Fruit fly (Drosophila melanogaster): ENCODE data around the gene Ms.

Ms gene

dm6 chr3R:24362838-24363237 lies 21.5 kb downstream of the Ms start, which contains the start of gene CG33340:
Gene CG33340 (plus strand): TSS chr3R:24363138.
- TF ChIP-seq topi (GFP tag; optimal IDR thresholded peaks at IDR 0.05) (no peak), Blimp-1 (GFP tag; optimal IDR thresholded peaks at IDR 0.05) (no peak), achi (GFP tag; optimal IDR thresholded peaks at IDR 0.05) (no peak), fkh (GFP tag; optimal IDR thresholded peaks at IDR 0.05) (no peak), CG3032 (tag; optimal IDR thresholded peaks at IDR 0.05) (no peak), Sox14 (GFP tag; optimal IDR thresholded peaks at IDR 0.05) (no peak), CG11902 (GFP tag; optimal IDR thresholded peaks at IDR 0.05) (no peak), CG32006 (GFP tag; optimal IDR thresholded peaks at IDR 0.05) (no peak), Sox15 (GFP tag; optimal IDR thresholded peaks at IDR 0.05) (no peak), CG8632 (GFP tag; optimal IDR thresholded peaks at IDR 0.05) (no peak), Eip93F (GFP tag; optimal IDR thresholded peaks at IDR 0.05) (no peak), Eip78C (GFP tag) (no peak), fd85E (GFP tag; optimal IDR thresholded peaks at IDR 0.05) (no peak), CG9139 (GFP tag; optimal IDR thresholded peaks at IDR 0.05) (no peak), spab (GFP tag; optimal IDR thresholded peaks at IDR 0.05) (no peak)

dm6 chr3R:24364880-24365604 lies 23.7 kb downstream of the Ms start, which contains the start of the genes CG17784 and CG13613:
Gene CG17784 (minus strand): TSS chr3R:24364980.
Gene CG13613 (plus strand): TSS chr3R:24365554.
- TF ChIP-seq achi (GFP tag; optimal IDR thresholded peaks at IDR 0.05) (no peak), CG16779 (tag; optimal IDR thresholded peaks at IDR 0.05) (no peak), dsx (GFP tag; optimal IDR thresholded peaks at IDR 0.05; ENCODE audit: poor library complexity, severe bottlenecking) (no peak), Ets96B (tag; optimal IDR thresholded peaks at IDR 0.05) (no peak), OdsH (GFP tag; optimal IDR thresholded peaks at IDR 0.05) (no peak), lz (GFP tag; optimal IDR thresholded peaks at IDR 0.05) (no peak), CG6808 (GFP tag; optimal IDR thresholded peaks at IDR 0.05) (no peak), Sox102F (GFP tag; optimal IDR thresholded peaks at IDR 0.05) (no peak), CG9139 (GFP tag; optimal IDR thresholded peaks at IDR 0.05) (no peak), cyc (GFP tag; optimal IDR thresholded peaks at IDR 0.05) (no peak), fd59A (GFP tag; optimal IDR thresholded peaks at IDR 0.05) (no peak), CG6163 (GFP tag; IDR thresholded peaks at IDR 0.05) (no peak), dac (GFP tag; optimal IDR thresholded peaks at IDR 0.05) (no peak), Smox (GFP tag; optimal IDR thresholded peaks at IDR 0.05) (no peak)

dm6 chr3R:24367120-24367519 lies 25.8 kb downstream of the Ms start, which contains the start of gene CG42811:
Gene CG42811 (minus strand): TSS chr3R:24367220.
- TF ChIP-seq CG15336 (GFP tag; IDR thresholded peaks at IDR 0.05) = no peak
- no peak for TF ChIP-seq CG34406 (GFP tag; optimal IDR thresholded peaks at IDR 0.05)
- TF ChIP-seq CG10669 (GFP tag; optimal IDR thresholded peaks at IDR 0.05) = no peak
- TF ChIP-seq topi (GFP tag; optimal IDR thresholded peaks at IDR 0.05) = no peak
- TF ChIP-seq Sox14 (GFP tag; optimal IDR thresholded peaks at IDR 0.05) = no peak
- no peak for TF ChIP-seq CG3919 (GFP tag; optimal IDR thresholded peaks at IDR 0.05)
- TF ChIP-seq Met (GFP tag; optimal IDR thresholded peaks at IDR 0.05) = no peak
- TF ChIP-seq CG1621 (tag; optimal IDR thresholded peaks at IDR 0.05) = no peak
- TF ChIP-seq Ets96B (tag; optimal IDR thresholded peaks at IDR 0.05) = no peak
- TF ChIP-seq CG10631 (GFP tag; optimal IDR thresholded peaks at IDR 0.05) = no peak
- no peak for TF ChIP-seq CG7368 (GFP tag; optimal IDR thresholded peaks at IDR 0.05)

dm6 chr3R:24368064-24368463 lies 26.7 kb downstream of the Ms start, which contains the start of the genes CG42812 and CG33341:
Gene CG42812 (minus strand): TSS chr3R:24368164.
Gene CG33341 (plus strand): TSS chr3R:24368358.
- TF ChIP-seq CG6854 (GFP tag; optimal IDR thresholded peaks at IDR 0.05) = no peak
- no peak for TF ChIP-seq CG6808 (GFP tag; optimal IDR thresholded peaks at IDR 0.05)
- no peak for TF ChIP-seq Smox (GFP tag; optimal IDR thresholded peaks at IDR 0.05)
- TF ChIP-seq svp (GFP tag) = peak; percentile 20
- no peak for TF ChIP-seq CG31627 (GFP tag; optimal IDR thresholded peaks at IDR 0.05)
- TF ChIP-seq Sox102F (GFP tag; optimal IDR thresholded peaks at IDR 0.05) = no peak
- no peak for TF ChIP-seq CG10669 (GFP tag; optimal IDR thresholded peaks at IDR 0.05)
- no peak for TF ChIP-seq Ets96B (tag; optimal IDR thresholded peaks at IDR 0.05)

Measured in whole organism, prepupa.